Fruit fly (Drosophila melanogaster): ENCODE results near the gene CG7968.

Gene CG7968

DNA sequence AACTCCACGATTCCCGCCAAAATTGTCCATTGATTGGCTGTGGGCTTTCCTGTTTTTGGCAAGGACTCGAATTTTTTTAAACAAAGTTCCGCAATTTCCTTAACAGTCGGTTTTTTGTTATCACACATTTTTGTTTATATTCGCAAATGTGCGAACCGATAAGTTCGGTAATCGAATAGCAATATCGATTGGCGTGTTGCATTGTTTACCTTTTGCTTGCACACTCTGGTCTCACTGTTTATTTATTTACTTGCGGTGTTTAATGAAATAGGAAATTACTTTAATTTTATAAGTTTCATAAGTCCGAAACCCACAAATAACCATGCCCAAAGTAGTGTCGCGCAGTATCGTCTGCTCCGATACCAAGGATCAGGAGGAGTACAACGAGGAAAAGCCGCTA, 37.9 kb upstream of the CG7968 start, which contains the start of the genes Adat1 and CG16865 (continued):
- TF ChIP-seq CG14710 (tag; optimal IDR thresholded peaks at IDR 0.05), result peak; percentile 35
- no peak for TF ChIP-seq ems (GFP tag; optimal IDR thresholded peaks at IDR 0.05)
- peak; percentile 14 for TF ChIP-seq CG33213 (GFP tag; optimal IDR thresholded peaks at IDR 0.05)
- TF ChIP-seq E2f2 (GFP tag; IDR thresholded peaks at IDR 0.05), result peak; percentile 41
- TF ChIP-seq Sin3A (optimal IDR thresholded peaks at IDR 0.05), result peak; percentile 35
- TF ChIP-seq CG18011 (GFP tag; optimal IDR thresholded peaks at IDR 0.05), result no peak
- TF ChIP-seq CG7963 (GFP tag; IDR thresholded peaks at IDR 0.05; ENCODE audit: partially characterized antibody), result peak; percentile 56; the same call in 1 of the 3 replicates
- peak; percentile 12; the same call in 1 of the 2 replicates for TF ChIP-seq inv (GFP tag; IDR thresholded peaks at IDR 0.05; ENCODE audit: partially characterized antibody)
- peak; percentile 61; the same call in 1 of the 2 replicates for TF ChIP-seq ato (GFP tag; IDR thresholded peaks at IDR 0.05; ENCODE audit: partially characterized antibody)
- peak; percentile 34 for TF ChIP-seq phol (tag; optimal IDR thresholded peaks at IDR 0.05)
- no peak for TF ChIP-seq Taf1 (GFP tag; IDR thresholded peaks at IDR 0.05)
- TF ChIP-seq trem (tag; optimal IDR thresholded peaks at IDR 0.05), result peak; percentile 36
- no peak for TF ChIP-seq CG7786 (GFP tag; optimal IDR thresholded peaks at IDR 0.05)
- TF ChIP-seq sd (tag; optimal IDR thresholded peaks at IDR 0.05), result no peak
- TF ChIP-seq MESR4 (GFP tag; optimal IDR thresholded peaks at IDR 0.05), result peak; percentile 46
- peak; percentile 98 for TF ChIP-seq CG11560 (tag; IDR thresholded peaks at IDR 0.05)
- TF ChIP-seq fd3F (GFP tag; optimal IDR thresholded peaks at IDR 0.05), result no peak
- no peak for TF ChIP-seq Chrac-16 (GFP tag; optimal IDR thresholded peaks at IDR 0.05)
- TF ChIP-seq CG34224 (GFP tag; IDR thresholded peaks at IDR 0.05; ENCODE audit: partially characterized antibody), result peak; percentile 57
- 0 out of 3 replicates have a peak, but pooled peaks have one; percentile 28 for TF ChIP-seq Doc3 (GFP tag; IDR thresholded peaks at IDR 0.05; ENCODE audit: partially characterized antibody)
- TF ChIP-seq CG6791 (GFP tag; IDR thresholded peaks at IDR 0.05; ENCODE audit: partially characterized antibody), result peak; percentile 48; the same call in 2 of the 3 replicates
- TF ChIP-seq Fer1 (GFP tag; optimal IDR thresholded peaks at IDR 0.05), result peak; percentile 21
- peak; percentile 12 for TF ChIP-seq CG13624 (GFP tag; optimal IDR thresholded peaks at IDR 0.05)
- TF ChIP-seq CG2116 (GFP tag; optimal IDR thresholded peaks at IDR 0.05), result peak; percentile 59
- peak; percentile 74 for TF ChIP-seq CG4617 (GFP tag; optimal IDR thresholded peaks at IDR 0.05; ENCODE audit: borderline replicate concordance)
- TF ChIP-seq Dll (GFP tag; IDR thresholded peaks at IDR 0.05; ENCODE audit: partially characterized antibody), result peak; percentile 72; the same call in 3 of the 4 replicates
- TF ChIP-seq CG12071 (GFP tag; optimal IDR thresholded peaks at IDR 0.05), result no peak
- TF ChIP-seq Scr (GFP tag; IDR thresholded peaks at IDR 0.05; ENCODE audit: partially characterized antibody), result peak; percentile 61
- TF ChIP-seq CG10267 (tag; optimal IDR thresholded peaks at IDR 0.05), result peak; percentile 23
- TF ChIP-seq CG11695 (GFP tag; IDR thresholded peaks at IDR 0.05), result no peak
- no peak for TF ChIP-seq CkIIα-i1 (GFP tag; IDR thresholded peaks at IDR 0.05)
- no peak for TF ChIP-seq CG8089 (GFP tag; optimal IDR thresholded peaks at IDR 0.05)
- no peak for TF ChIP-seq zf30C (GFP tag; optimal IDR thresholded peaks at IDR 0.05)
- TF ChIP-seq BEAF-32 (GFP tag; optimal IDR thresholded peaks at IDR 0.05), result peak; percentile 53
- no peak for TF ChIP-seq Ets65A (GFP tag)
- peak; percentile 38; the same call in 1 of the 3 replicates for TF ChIP-seq HLH4C (GFP tag; IDR thresholded peaks at IDR 0.05; ENCODE audit: partially characterized antibody)
- TF ChIP-seq hbn (GFP tag; IDR thresholded peaks at IDR 0.05; ENCODE audit: partially characterized antibody), result peak; percentile 61
- no peak for TF ChIP-seq ftz-f1 (GFP tag; optimal IDR thresholded peaks at IDR 0.05)
- TF ChIP-seq Jarid2 (GFP tag; optimal IDR thresholded peaks at IDR 0.05), result no peak
- TF ChIP-seq Med (GFP tag), result peak; percentile 67
- TF ChIP-seq CG7987 (GFP tag; optimal IDR thresholded peaks at IDR 0.05), result peak; percentile 6
- TF ChIP-seq Pdp1 (GFP tag; optimal IDR thresholded peaks at IDR 0.05), result peak in 1 of 2 experiments; percentile 74
- TF ChIP-seq Drgx (GFP tag; IDR thresholded peaks at IDR 0.05), result no peak
- no peak for TF ChIP-seq ATbp (GFP tag; optimal IDR thresholded peaks at IDR 0.05)
- no peak for TF ChIP-seq ac (GFP tag; optimal IDR thresholded peaks at IDR 0.05)
- TF ChIP-seq CG13287 (GFP tag; IDR thresholded peaks at IDR 0.05; ENCODE audit: partially characterized antibody), result peak; percentile 72
- peak; percentile 54; the same call in 2 of the 3 replicates for TF ChIP-seq CG16813 (GFP tag; IDR thresholded peaks at IDR 0.05; ENCODE audit: partially characterized antibody)
- TF ChIP-seq sqz (GFP tag; optimal IDR thresholded peaks at IDR 0.05), result no peak
